Fruit fly (Drosophila melanogaster): ENCODE measurements around the gene Spase22-23.

DNA sequence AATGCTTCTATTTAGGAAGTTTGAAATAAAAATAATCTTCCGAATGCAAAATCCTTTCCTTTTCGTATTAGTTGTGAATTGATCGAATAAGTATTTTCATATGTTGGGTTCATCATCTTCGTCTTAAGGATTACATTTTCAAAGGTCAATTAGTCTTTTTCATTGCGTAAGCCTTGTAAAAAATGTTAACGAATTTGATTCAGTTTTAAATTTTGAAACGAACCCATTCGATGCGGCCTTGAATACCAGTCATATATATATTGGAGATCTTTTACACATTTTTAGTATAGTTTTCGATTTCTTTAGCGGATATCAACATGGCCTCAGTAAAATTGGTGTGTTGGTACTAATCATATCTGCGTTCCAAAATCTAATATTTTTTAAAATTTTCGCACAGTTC lies 1.2 kb downstream of the Spase22-23 start, which contains the start of gene Acp95EF:
- TF ChIP-seq Rel (GFP tag; optimal IDR thresholded peaks at IDR 0.05) (no peak), Rel (tag; optimal IDR thresholded peaks at IDR 0.05) (no peak), CG9705 (GFP tag; optimal IDR thresholded peaks at IDR 0.05) (no peak), dsf (GFP tag; optimal IDR thresholded peaks at IDR 0.05; ENCODE audit: borderline replicate concordance) (no peak), fru (GFP tag; optimal IDR thresholded peaks at IDR 0.05) (no peak), sv (GFP tag; optimal IDR thresholded peaks at IDR 0.05) (no peak), Hr83 (GFP tag; optimal IDR thresholded peaks at IDR 0.05; ENCODE audit: poor library complexity, severe bottlenecking) (no peak), ey (GFP tag; optimal IDR thresholded peaks at IDR 0.05) (no peak), h (GFP tag; optimal IDR thresholded peaks at IDR 0.05) (no peak), Mio (GFP tag; optimal IDR thresholded peaks at IDR 0.05) (no peak), GATAd (GFP tag; optimal IDR thresholded peaks at IDR 0.05) (no peak)
